Worm (Caenorhabditis elegans) whole organism, early embryonic: Measurements from ENCODE around the gene sdz-20.

Experiments used
- ama-1 ChIP-seq: fragments of 150-350 bp; optimal IDR thresholded peaks from 2 replicates; lab custom pipeline; 2014
- ets-7 ChIP-seq: sonication (generic microtip); optimal IDR thresholded peaks from 2 replicates; lab custom pipeline; 2016; ENCODE audit warnings: missing genotype, missing genetic modification characterization, missing compliant biosample characterization
- flt-1 ChIP-seq: fragments of 200-800 bp; sonication (Bioruptor generic); IDR thresholded peaks from 2 replicates; pipeline ENCODE4 v1.3.6; 2022; ENCODE audit warnings: missing genetic modification characterization, missing compliant biosample characterization
- hmbx-1 ChIP-seq: sonication (generic microtip); optimal IDR thresholded peaks from 2 replicates; lab custom pipeline; 2016; ENCODE audit warnings: mild to moderate bottlenecking, missing genetic modification characterization, missing compliant biosample characterization
- hmg-4 ChIP-seq: fragments of 200-800 bp; sonication (Bioruptor generic); optimal IDR thresholded peaks from 2 replicates; lab custom pipeline; 2018; ENCODE audit warnings: mild to moderate bottlenecking, missing genetic modification characterization, missing compliant biosample characterization
- scrt-1 ChIP-seq: fragments of 200-800 bp; sonication (Bioruptor generic); IDR thresholded peaks from 2 replicates; pipeline ENCODE4 v1.3.6; 2022; ENCODE audit warnings: missing genetic modification characterization, missing compliant biosample characterization
- tbx-37 ChIP-seq: fragments of 200-800 bp; sonication (Bioruptor generic); conservative IDR thresholded peaks from 2 replicates; pipeline ENCODE4 v1.3.6; 2022; ENCODE audit warnings: missing genetic modification reagents, missing genetic modification characterization, missing compliant biosample characterization
- tra-4 ChIP-seq: sonication (generic microtip); optimal IDR thresholded peaks from 2 replicates; lab custom pipeline; 2017; ENCODE audit warnings: missing genetic modification characterization, missing compliant biosample characterization

- TF ChIP-seq tra-4 (tag; lab: Kevin White, UChicago), result no peak
- TF ChIP-seq tbx-37 (GFP tag; lab: Robert Waterston, UW), result no peak
- TF ChIP-seq scrt-1, result no peak
- TF ChIP-seq ama-1 (lab: Kevin White, UChicago), result no peak
- TF ChIP-seq flt-1 (GFP tag; lab: Robert Waterston, UW), result no peak
- TF ChIP-seq hmbx-1 (tag; lab: Kevin White, UChicago), result no peak
- TF ChIP-seq hmg-4 (GFP tag; lab: Kevin White, UChicago), result no peak
- TF ChIP-seq ets-7 (tag; lab: Kevin White, UChicago), result no peak
Measured at ce11 chrIII:13347782-13348327, 14.0 kb downstream of the sdz-20 start.
